Worm (Caenorhabditis elegans): ENCODE measurements around the gene hsp-1.

Gene hsp-1

DNA sequence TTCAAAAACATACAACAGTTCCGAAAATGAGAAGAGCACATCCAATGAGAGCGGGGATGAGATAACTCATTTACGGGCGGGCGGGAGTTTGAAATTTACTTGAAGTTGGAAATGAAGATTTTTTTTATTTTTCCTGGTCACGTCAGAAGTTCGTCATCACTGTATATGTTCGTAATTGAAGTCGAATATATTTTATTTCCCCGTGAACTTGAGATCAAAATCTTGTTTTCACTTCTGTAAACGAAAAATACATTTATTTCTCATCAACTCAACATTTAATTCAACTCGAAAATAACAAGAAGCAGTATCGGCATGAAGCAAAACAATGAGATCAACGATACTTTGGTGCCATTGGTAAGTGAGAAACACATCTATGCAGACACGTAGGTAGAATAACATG is 37.6 kb downstream of the hsp-1 start, which contains the start of gene C49C3.20:
Gene C49C3.20, minus strand, starts transcription at position 101 of the 400 bp plus-strand sequence.
- TF ChIP-seq ceh-16 (tag; optimal IDR thresholded peaks at IDR 0.05) (no peak), elt-2 (tag; optimal IDR thresholded peaks at IDR 0.05) (no peak), ceh-28 (tag; optimal IDR thresholded peaks at IDR 0.05) (no peak), fkh-2 (tag; optimal IDR thresholded peaks at IDR 0.05) (no peak), nhr-28 (tag; optimal IDR thresholded peaks at IDR 0.05) (no peak), lin-39 (tag; optimal IDR thresholded peaks at IDR 0.05) (no peak), nhr-23 (tag; optimal IDR thresholded peaks at IDR 0.05) (no peak), ztf-4 (tag; optimal IDR thresholded peaks at IDR 0.05) (no peak), mdl-1 (tag; optimal IDR thresholded peaks at IDR 0.05) (no peak), zag-1 (tag; optimal IDR thresholded peaks at IDR 0.05) (no peak), elt-1 (tag; optimal IDR thresholded peaks at IDR 0.05) (no peak), hmg-11 (tag; optimal IDR thresholded peaks at IDR 0.05) (no peak), nhr-12 (tag; optimal IDR thresholded peaks at IDR 0.05) (no peak), pha-4 (tag; optimal IDR thresholded peaks at IDR 0.05) (no peak), unc-39 (tag; optimal IDR thresholded peaks at IDR 0.05) (no peak), nhr-77 (tag; optimal IDR thresholded peaks at IDR 0.05) (no peak)

DNA sequence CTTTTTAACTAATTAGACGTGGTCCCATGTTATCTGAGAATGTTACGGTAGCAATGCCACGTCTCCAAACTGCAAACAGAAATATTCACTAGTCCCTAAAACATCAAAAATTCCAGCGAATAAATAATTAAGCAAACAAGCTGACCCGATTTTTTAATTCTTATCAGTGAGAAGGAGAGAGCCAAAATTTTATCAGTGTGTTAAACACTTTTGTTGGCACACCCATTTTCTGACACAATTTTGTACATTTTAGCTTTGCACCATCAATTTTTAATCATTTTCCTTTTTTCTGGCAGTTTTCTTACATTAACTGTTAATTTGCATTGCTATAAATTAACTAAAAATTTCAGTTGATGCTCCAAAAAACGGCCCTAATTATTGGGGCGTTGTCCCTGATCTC is 41.7 kb downstream of the hsp-1 start, which contains the start of gene C49C3.4:
Gene C49C3.4, plus strand, starts transcription at position 351 of the 400 bp plus-strand sequence.
- TF ChIP-seq elt-2 (tag; optimal IDR thresholded peaks at IDR 0.05), result peak; percentile 70
- no peak for TF ChIP-seq lsy-12 (tag; optimal IDR thresholded peaks at IDR 0.05)
- peak; percentile 20 for TF ChIP-seq pqm-1 (tag; optimal IDR thresholded peaks at IDR 0.05)
- TF ChIP-seq elt-3 (tag; optimal IDR thresholded peaks at IDR 0.05), result no peak

DNA sequence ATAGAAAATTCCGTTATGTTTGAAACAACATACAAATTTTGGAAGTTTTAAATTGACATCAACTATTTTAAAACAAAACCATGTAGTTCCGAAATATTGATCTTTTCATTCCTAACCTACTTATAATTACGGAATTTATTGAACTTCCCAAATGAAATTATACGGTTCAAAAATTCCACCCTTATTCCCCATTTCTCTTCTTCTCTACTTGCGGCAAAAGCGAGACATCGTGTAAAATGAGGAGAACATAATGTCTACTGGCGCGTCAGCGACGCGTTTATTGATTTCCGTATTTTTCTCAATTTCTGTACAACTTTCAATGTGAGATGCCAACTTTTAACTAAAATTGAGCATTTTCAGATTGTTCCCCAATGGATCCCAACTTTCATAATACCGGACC is 50.1 kb downstream of the hsp-1 start, which contains the start of gene ceh-88:
Gene ceh-88, plus strand, starts transcription at position 355 of the 400 bp plus-strand sequence.
- TF ChIP-seq sea-2 (GFP tag; optimal IDR thresholded peaks at IDR 0.05), result peak; percentile 4
- TF ChIP-seq ceh-28 (tag; optimal IDR thresholded peaks at IDR 0.05), result peak; percentile 25
- TF ChIP-seq unc-62 (GFP tag; optimal IDR thresholded peaks at IDR 0.05), result no peak
- peak; percentile 36 for TF ChIP-seq hmg-11 (tag; optimal IDR thresholded peaks at IDR 0.05)
- TF ChIP-seq pha-4 (tag; optimal IDR thresholded peaks at IDR 0.05), result peak; percentile 17
- peak; percentile 13 for TF ChIP-seq elt-2 (tag; optimal IDR thresholded peaks at IDR 0.05)
- no peak for TF ChIP-seq nfya-1 (tag; optimal IDR thresholded peaks at IDR 0.05; ENCODE audit: insufficient read depth)
- TF ChIP-seq ama-1 (optimal IDR thresholded peaks at IDR 0.05), result peak; percentile 45
